Worm (Caenorhabditis elegans) whole organism, L2 larva: ENCODE results near the gene M7.12.

ENCODE experiments used
- C34F6.9 ChIP-seq: fragments of 150-350 bp; optimal IDR thresholded peaks from 2 replicates; lab custom pipeline; 2014; ENCODE audit warnings: missing biosample characterization, missing genetic modification characterization
- Y55F3AM.14 ChIP-seq: fragments of 200-800 bp; sonication (Bioruptor generic); optimal IDR thresholded peaks from 2 replicates; lab custom pipeline; 2018; ENCODE audit warnings: mild to moderate bottlenecking, missing genetic modification characterization, missing compliant biosample characterization
- dmd-4 ChIP-seq: sonication (generic microtip); optimal IDR thresholded peaks from 2 replicates; lab custom pipeline; 2017; ENCODE audit warnings: missing biosample characterization, missing genetic modification characterization
- egl-27 ChIP-seq: sonication (generic microtip); optimal IDR thresholded peaks from 3 replicates; lab custom pipeline; 2017; ENCODE audit warnings: missing biosample characterization, missing genetic modification reagents, missing genetic modification characterization
- nhr-21 ChIP-seq: fragments of 150-350 bp; optimal IDR thresholded peaks from 2 replicates; lab custom pipeline; 2014; ENCODE audit warnings: missing biosample characterization, missing genetic modification characterization
- nhr-25 ChIP-seq: fragments of 150-350 bp; sonication (generic microtip); optimal IDR thresholded peaks from 3 replicates; lab custom pipeline; 2014; ENCODE audit warnings: missing biosample characterization, missing genetic modification characterization
- snpc-4 ChIP-seq: fragments of 150-350 bp; optimal IDR thresholded peaks from 2 replicates; lab custom pipeline; 2014; ENCODE audit warnings: missing biosample characterization, missing genetic modification characterization
- unc-62 ChIP-seq: fragments of 150-350 bp; optimal IDR thresholded peaks from 2 replicates; lab custom pipeline; 2014; ENCODE audit warnings: missing biosample characterization, missing genetic modification reagents, missing genetic modification characterization
- ztf-4 ChIP-seq: fragments of 150-350 bp; optimal IDR thresholded peaks from 2 replicates; lab custom pipeline; 2014; ENCODE audit warnings: missing biosample characterization, missing genetic modification characterization

- TF ChIP-seq nhr-21 (tag; lab: Kevin White, UChicago) = no peak
- no peak for TF ChIP-seq nhr-25 (tag; lab: Kevin White, UChicago)
- no peak for TF ChIP-seq dmd-4
- no peak for TF ChIP-seq Y55F3AM.14 (GFP tag; lab: Kevin White, UChicago)
- no peak for TF ChIP-seq egl-27
- TF ChIP-seq snpc-4 (tag; lab: Kevin White, UChicago) = no peak
- TF ChIP-seq ztf-4 (tag; lab: Kevin White, UChicago) = no peak
- no peak for TF ChIP-seq C34F6.9 (tag; lab: Kevin White, UChicago)
- no peak for TF ChIP-seq unc-62 (GFP tag; lab: Kevin White, UChicago)
Measured at ce11 chrIV:11083609-11084008, 14.2 kb downstream of the M7.12 start, which contains the start of gene klc-1.
